Fruit fly (Drosophila melanogaster): ENCODE data around the gene CG2975.

- TF ChIP-seq CG8478 (optimal IDR thresholded peaks at IDR 0.05) (no peak), CTCF (optimal IDR thresholded peaks at IDR 0.05) (no peak)
Measured at dm6 chr2L:2802527-2802926, 37.4 kb upstream of the CG2975 start.
